Worm (Caenorhabditis elegans): ENCODE results near the gene madf-8.

DNA sequence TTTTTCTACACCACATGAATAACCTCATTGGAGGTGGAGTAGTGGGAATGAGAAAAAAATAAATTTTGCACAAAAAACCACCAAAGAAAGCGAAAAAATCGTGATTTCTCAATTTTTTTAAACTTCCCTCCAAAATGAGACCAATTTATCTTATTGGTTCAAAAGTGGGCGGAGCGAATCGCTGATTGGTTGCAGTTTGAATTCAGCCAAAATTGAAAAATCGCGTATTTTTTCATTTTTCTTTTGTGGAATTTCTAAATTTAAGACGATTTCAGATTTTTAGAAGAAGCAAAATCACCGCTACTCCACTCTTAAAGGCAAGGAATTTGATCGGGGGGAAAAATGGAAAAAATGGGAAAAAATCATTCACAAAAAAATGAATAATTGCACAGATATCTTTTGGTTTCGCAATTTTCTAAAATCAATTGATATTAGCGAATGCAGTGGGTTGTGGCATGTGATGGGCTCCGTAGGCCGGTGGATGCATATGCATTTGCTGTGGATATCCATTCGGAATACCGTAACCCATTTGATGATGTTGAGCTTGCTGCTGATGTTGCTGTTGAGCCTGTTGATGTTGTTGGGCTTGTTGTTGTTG, 37.7 kb downstream of the madf-8 start:
- TF ChIP-seq daf-12 (tag; optimal IDR thresholded peaks at IDR 0.05) (no peak), ZK546.5 (tag; optimal IDR thresholded peaks at IDR 0.05) (no peak), lin-15B (tag; optimal IDR thresholded peaks at IDR 0.05) (no peak), elt-1 (tag; optimal IDR thresholded peaks at IDR 0.05) (no peak), egl-27 (tag; optimal IDR thresholded peaks at IDR 0.05) (no peak), snpc-4 (tag; optimal IDR thresholded peaks at IDR 0.05) (no peak), ceh-9 (tag; optimal IDR thresholded peaks at IDR 0.05) (no peak), nhr-76 (tag; optimal IDR thresholded peaks at IDR 0.05) (no peak), tbx-2 (tag; optimal IDR thresholded peaks at IDR 0.05) (no peak), nhr-237 (tag; optimal IDR thresholded peaks at IDR 0.05) (no peak), fos-1 (tag; optimal IDR thresholded peaks at IDR 0.05) (no peak)

All from whole organism, L3 larva.